Worm (Caenorhabditis elegans) whole organism, L2 larva: ENCODE data around the gene pyt-1.

ENCODE experiments used
- F13H6.1 ChIP-seq: sonication (generic microtip); optimal IDR thresholded peaks from 2 replicates; lab custom pipeline; 2016; ENCODE audit warnings: missing genetic modification characterization, missing compliant biosample characterization
- aly-2 ChIP-seq: fragments of 150-350 bp; optimal IDR thresholded peaks from 2 replicates; lab custom pipeline; 2014; ENCODE audit warnings: missing biosample characterization, missing genetic modification characterization
- ama-1 ChIP-seq: fragments of 150-350 bp; optimal IDR thresholded peaks from 2 replicates; lab custom pipeline; 2018; ENCODE audit warnings: inconsistent platforms
- crh-2 ChIP-seq: sonication (generic microtip); optimal IDR thresholded peaks from 2 replicates; lab custom pipeline; 2017; ENCODE audit warnings: missing biosample characterization, missing genetic modification characterization
- elt-1 ChIP-seq: fragments of 150-350 bp; optimal IDR thresholded peaks from 2 replicates; lab custom pipeline; 2014; ENCODE audit warnings: missing biosample characterization, missing genetic modification characterization
- fos-1 ChIP-seq: fragments of 150-350 bp; optimal IDR thresholded peaks from 2 replicates; lab custom pipeline; 2014; ENCODE audit warnings: missing biosample characterization, missing genetic modification characterization
- nhr-10 ChIP-seq: sonication (generic microtip); optimal IDR thresholded peaks from 2 replicates; lab custom pipeline; 2017; ENCODE audit warnings: missing biosample characterization, missing genetic modification characterization
- nhr-11 ChIP-seq: fragments of 150-350 bp; optimal IDR thresholded peaks from 2 replicates; lab custom pipeline; 2014; ENCODE audit warnings: missing biosample characterization, missing genetic modification characterization
- nhr-237 ChIP-seq: fragments of 150-350 bp; optimal IDR thresholded peaks from 2 replicates; lab custom pipeline; 2014; ENCODE audit warnings: missing biosample characterization, missing genetic modification characterization
- nhr-77 ChIP-seq: fragments of 150-350 bp; optimal IDR thresholded peaks from 2 replicates; lab custom pipeline; 2014; ENCODE audit warnings: missing biosample characterization, missing genetic modification characterization
- unc-62 ChIP-seq: fragments of 150-350 bp; optimal IDR thresholded peaks from 2 replicates; lab custom pipeline; 2014; ENCODE audit warnings: missing biosample characterization, missing genetic modification reagents, missing genetic modification characterization
- ztf-4 ChIP-seq: fragments of 150-350 bp; optimal IDR thresholded peaks from 2 replicates; lab custom pipeline; 2014; ENCODE audit warnings: missing biosample characterization, missing genetic modification characterization

- no peak for TF ChIP-seq fos-1 (tag; lab: Kevin White, UChicago)
- TF ChIP-seq ama-1 (lab: Kevin White, UChicago): no peak
- TF ChIP-seq nhr-77 (tag; lab: Kevin White, UChicago): no peak
- TF ChIP-seq crh-2 (tag; lab: Kevin White, UChicago): no peak
- no peak for TF ChIP-seq unc-62 (GFP tag; lab: Kevin White, UChicago)
- TF ChIP-seq nhr-237: no peak
- no peak for TF ChIP-seq nhr-10 (tag; lab: Kevin White, UChicago)
- TF ChIP-seq ztf-4 (tag; lab: Kevin White, UChicago): no peak
- TF ChIP-seq elt-1 (tag; lab: Kevin White, UChicago): no peak
- no peak for TF ChIP-seq nhr-11
- TF ChIP-seq F13H6.1 (tag; lab: Kevin White, UChicago): no peak
- TF ChIP-seq aly-2 (tag; lab: Kevin White, UChicago): no peak
These were observed 14.0 kb upstream of the pyt-1 start, which contains the start of gene C12D8.9 for ce11 chrV:10243105-10243504.
